Worm (Caenorhabditis elegans): ENCODE measurements around the gene nhr-219.

Gene nhr-219

ce11 chrV:8936184-8936589, 29.8 kb downstream of the nhr-219 start, which contains the start of gene unc-23 (continued):
- no peak for TF ChIP-seq ceh-44 (GFP tag; IDR thresholded peaks at IDR 0.05)
- TF ChIP-seq ZK337.2 (GFP tag; IDR thresholded peaks at IDR 0.05) = no peak
- TF ChIP-seq daf-12 (tag; optimal IDR thresholded peaks at IDR 0.05) = no peak
- TF ChIP-seq pqm-1 (tag; optimal IDR thresholded peaks at IDR 0.05) = no peak
- no peak for TF ChIP-seq fkh-10 (GFP tag; optimal IDR thresholded peaks at IDR 0.05)
- TF ChIP-seq zfp-3 (GFP tag; conservative IDR thresholded peaks at IDR 0.05) = peak; percentile 93
- TF ChIP-seq nhr-76 (tag; optimal IDR thresholded peaks at IDR 0.05) = peak; percentile 20
- TF ChIP-seq ztf-11 (tag; optimal IDR thresholded peaks at IDR 0.05) = no peak
- TF ChIP-seq dmd-6 (GFP tag; IDR thresholded peaks at IDR 0.05) = peak; percentile 94
- TF ChIP-seq unc-62 (GFP tag; optimal IDR thresholded peaks at IDR 0.05 in 1 of 2) = peak in 1 of 2 experiments; percentile 98
- TF ChIP-seq unc-62 (tag; optimal IDR thresholded peaks at IDR 0.05) = no peak
- no peak for TF ChIP-seq F44E2.7 (GFP tag; IDR thresholded peaks at IDR 0.05)
- no peak for TF ChIP-seq R02D3.7 (tag; optimal IDR thresholded peaks at IDR 0.05)
- peak; percentile 99 for TF ChIP-seq mdt-29 (GFP tag; IDR thresholded peaks at IDR 0.05)
- peak; percentile 54 for TF ChIP-seq mes-2 (tag; optimal IDR thresholded peaks at IDR 0.05; ENCODE audit: poor library complexity, severe bottlenecking)
- TF ChIP-seq tag-97 (GFP tag; IDR thresholded peaks at IDR 0.05) = no peak
- TF ChIP-seq duxl-1 (tag; optimal IDR thresholded peaks at IDR 0.05; ENCODE audit: poor library complexity) = peak; percentile 30
- TF ChIP-seq cey-2 (tag; optimal IDR thresholded peaks at IDR 0.05; ENCODE audit: borderline replicate concordance, insufficient read depth) = peak; percentile 77
- no peak for TF ChIP-seq dmd-8 (GFP tag; IDR thresholded peaks at IDR 0.05)
- peak; percentile 35 for TF ChIP-seq rbr-2 (tag; optimal IDR thresholded peaks at IDR 0.05)
- peak in 1 of 2 experiments; percentile 80 for TF ChIP-seq mdl-1 (tag; optimal IDR thresholded peaks at IDR 0.05)
- peak; percentile 81 for TF ChIP-seq madf-9 (GFP tag; conservative IDR thresholded peaks at IDR 0.05)
- TF ChIP-seq arid-1 (GFP tag; conservative IDR thresholded peaks at IDR 0.05) = peak; percentile 45; the same call in 1 of the 2 replicates
- TF ChIP-seq lin-1 (GFP tag; IDR thresholded peaks at IDR 0.05) = peak; percentile 93
- TF ChIP-seq hlh-30 (tag; optimal IDR thresholded peaks at IDR 0.05; ENCODE audit: insufficient read depth) = peak; percentile 72
- peak; percentile 83 for TF ChIP-seq nhr-102 (tag; optimal IDR thresholded peaks at IDR 0.05)
- peak; percentile 65 for TF ChIP-seq ama-1 (optimal IDR thresholded peaks at IDR 0.05)
- peak; percentile 91 for TF ChIP-seq pha-4 (GFP tag; IDR thresholded peaks at IDR 0.05)
- TF ChIP-seq pha-4 (tag; optimal IDR thresholded peaks at IDR 0.05) = no peak
- peak; percentile 49; the same call in 1 of the 2 replicates for TF ChIP-seq vab-7 (GFP tag; IDR thresholded peaks at IDR 0.05)
- TF ChIP-seq nhr-28 (tag; optimal IDR thresholded peaks at IDR 0.05) = peak; percentile 85
- TF ChIP-seq zag-1 (tag; optimal IDR thresholded peaks at IDR 0.05) = no peak
- peak in 1 of 2 experiments; percentile 71 for TF ChIP-seq lsy-2 (tag; optimal IDR thresholded peaks at IDR 0.05)
- TF ChIP-seq tra-1 (GFP tag; IDR thresholded peaks at IDR 0.05) = peak; percentile 86
- peak; percentile 76 for TF ChIP-seq jun-1 (tag; optimal IDR thresholded peaks at IDR 0.05)
- TF ChIP-seq ceh-28 (tag; optimal IDR thresholded peaks at IDR 0.05) = no peak
- TF ChIP-seq nhr-48 (tag; optimal IDR thresholded peaks at IDR 0.05) = peak; percentile 91
- TF ChIP-seq nhr-111 (GFP tag; optimal IDR thresholded peaks at IDR 0.05) = no peak

DNA sequence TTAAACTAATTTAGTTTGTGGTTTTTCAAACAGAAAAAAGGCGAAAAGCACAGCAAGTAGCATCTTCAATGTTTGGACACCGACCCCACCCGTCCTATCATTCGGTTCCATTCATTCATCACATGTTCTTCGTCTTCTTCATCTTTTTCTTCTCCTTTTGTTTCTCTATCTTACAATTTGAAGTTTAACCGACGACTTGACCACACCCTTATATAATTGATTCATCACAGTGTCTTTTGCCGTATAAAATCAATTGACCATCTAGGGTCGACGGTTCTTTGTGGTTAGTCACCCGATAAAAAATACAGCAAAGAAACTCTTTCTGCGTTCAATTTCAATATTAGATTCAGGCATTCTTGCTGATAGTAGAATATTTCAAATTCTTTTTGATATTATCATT, 30.9 kb downstream of the nhr-219 start:
- TF ChIP-seq egl-43 (GFP tag; IDR thresholded peaks at IDR 0.05) (no peak), lin-1 (GFP tag; IDR thresholded peaks at IDR 0.05) (no peak), fos-1 (tag; optimal IDR thresholded peaks at IDR 0.05) (no peak), hif-1 (tag; optimal IDR thresholded peaks at IDR 0.05) (no peak), lim-7 (GFP tag; IDR thresholded peaks at IDR 0.05) (no peak), dmd-6 (GFP tag; IDR thresholded peaks at IDR 0.05) (peak; percentile 24; the same call in 1 of the 2 replicates), dmd-8 (GFP tag; IDR thresholded peaks at IDR 0.05) (no peak), snpc-1.2 (GFP tag; IDR thresholded peaks at IDR 0.05) (no peak), zfp-3 (GFP tag; conservative IDR thresholded peaks at IDR 0.05) (no peak), D1046.2 (GFP tag; IDR thresholded peaks at IDR 0.05) (no peak), nhr-111 (GFP tag; optimal IDR thresholded peaks at IDR 0.05) (no peak), unc-62 (GFP tag; optimal IDR thresholded peaks at IDR 0.05 in 1 of 2) (peak in 1 of 2 experiments; percentile 75), unc-62 (tag; optimal IDR thresholded peaks at IDR 0.05) (no peak), nhr-48 (tag; optimal IDR thresholded peaks at IDR 0.05) (no peak), hlh-11 (tag; optimal IDR thresholded peaks at IDR 0.05) (peak; percentile 67), Y75B8A.6 (GFP tag; IDR thresholded peaks at IDR 0.05) (no peak), dpl-1 (GFP tag; optimal IDR thresholded peaks at IDR 0.05) (no peak), nhr-25 (tag; optimal IDR thresholded peaks at IDR 0.05; ENCODE audit: borderline replicate concordance, insufficient read depth) (no peak), zip-2 (tag; optimal IDR thresholded peaks at IDR 0.05) (no peak), skn-1 (tag; optimal IDR thresholded peaks at IDR 0.05) (no peak), egl-27 (tag; optimal IDR thresholded peaks at IDR 0.05) (no peak), jun-1 (tag; optimal IDR thresholded peaks at IDR 0.05) (no peak)
